Worm (Caenorhabditis elegans): Measurements from ENCODE around the gene T13C2.2.

The T13C2.2 gene

DNA sequence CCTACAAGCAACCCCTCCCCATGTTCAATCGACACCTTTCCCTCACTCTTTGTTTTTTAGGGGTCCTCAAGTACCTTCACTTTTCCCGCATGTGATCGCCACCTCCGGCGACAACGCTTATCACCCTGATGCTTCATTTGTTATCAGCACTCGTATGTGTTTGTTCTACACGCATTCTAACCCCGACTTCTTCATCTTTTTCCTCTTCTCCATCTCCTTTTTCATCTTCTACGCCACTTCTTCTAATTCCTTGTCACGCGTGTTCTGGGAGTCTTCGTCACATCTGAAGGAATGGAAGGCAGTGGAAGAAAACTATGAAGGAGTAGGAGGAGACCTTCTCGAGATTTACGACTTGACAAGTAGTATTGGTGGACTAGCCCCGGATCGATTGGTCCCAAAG lies 38.0 kb downstream of the T13C2.2 start:
- TF ChIP-seq dox-1 (GFP tag; IDR thresholded peaks at IDR 0.05) (0 out of 2 replicates have a peak, but pooled peaks have one; percentile 18), F37B4.10 (GFP tag; IDR thresholded peaks at IDR 0.05) (no peak), gei-17 (GFP tag; optimal IDR thresholded peaks at IDR 0.05) (no peak)

DNA sequence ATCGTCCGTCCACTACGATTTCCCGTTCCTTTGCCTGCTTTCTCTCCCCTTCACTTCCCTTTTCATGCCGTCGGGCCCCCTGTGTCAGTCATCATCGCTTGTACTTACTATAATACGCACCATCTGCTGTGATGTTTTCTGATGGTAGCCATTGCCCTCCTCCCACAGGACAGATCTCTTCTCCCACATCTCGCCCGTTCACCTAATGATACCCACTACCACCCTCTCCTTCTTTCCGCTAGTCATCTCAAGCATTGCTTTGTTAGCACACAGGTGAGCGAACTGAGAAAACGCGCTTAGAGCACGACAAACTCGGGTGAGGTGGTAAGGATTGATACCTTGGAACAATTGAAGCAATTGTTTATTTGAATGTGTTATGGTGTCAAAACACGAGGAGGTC lies 38.9 kb downstream of the T13C2.2 start:
- TF ChIP-seq mes-4 (tag; optimal IDR thresholded peaks at IDR 0.05) = no peak
- no peak for TF ChIP-seq C17E4.6 (GFP tag; IDR thresholded peaks at IDR 0.05)
- TF ChIP-seq madf-3 (GFP tag; IDR thresholded peaks at IDR 0.05) = 0 out of 2 replicates have a peak, but pooled peaks have one; percentile 10
- no peak for TF ChIP-seq dpff-1 (tag; optimal IDR thresholded peaks at IDR 0.05)
- TF ChIP-seq F33H1.4 (GFP tag; IDR thresholded peaks at IDR 0.05) = no peak
- no peak for TF ChIP-seq Y79H2A.3 (GFP tag; conservative IDR thresholded peaks at IDR 0.05)

DNA sequence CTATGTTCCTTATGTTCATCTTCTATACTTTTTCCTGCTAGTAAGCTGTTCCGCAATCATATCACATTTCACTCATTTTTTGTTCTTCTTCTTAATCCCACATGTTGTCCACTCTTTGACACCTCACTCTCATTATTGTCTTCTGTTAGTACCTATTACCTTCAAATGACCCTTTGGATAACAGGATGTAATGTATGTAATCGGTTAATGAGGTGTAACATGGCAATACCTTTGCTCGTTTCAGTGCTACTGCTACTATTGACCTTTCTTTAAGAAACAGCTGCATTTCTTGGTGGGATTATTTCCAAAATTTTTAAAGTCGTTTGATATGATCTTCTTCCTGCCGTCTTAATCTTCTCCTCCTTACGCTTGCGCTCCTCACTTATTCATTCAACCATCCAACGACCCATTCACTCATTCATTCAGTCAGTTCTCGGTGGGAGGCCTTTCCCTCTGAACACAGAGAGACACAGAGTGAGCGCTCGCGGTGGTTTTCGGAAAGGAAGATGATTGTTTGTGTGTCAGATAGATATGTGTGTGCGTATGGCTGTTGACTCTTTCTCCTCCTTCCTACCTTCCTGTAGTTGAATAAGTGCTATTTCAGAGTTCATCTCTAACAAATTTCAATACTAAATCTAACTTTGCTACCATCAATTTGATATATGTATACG lies 39.7 kb downstream of the T13C2.2 start:
- TF ChIP-seq attf-3 (GFP tag; conservative IDR thresholded peaks at IDR 0.05) = no peak

DNA sequence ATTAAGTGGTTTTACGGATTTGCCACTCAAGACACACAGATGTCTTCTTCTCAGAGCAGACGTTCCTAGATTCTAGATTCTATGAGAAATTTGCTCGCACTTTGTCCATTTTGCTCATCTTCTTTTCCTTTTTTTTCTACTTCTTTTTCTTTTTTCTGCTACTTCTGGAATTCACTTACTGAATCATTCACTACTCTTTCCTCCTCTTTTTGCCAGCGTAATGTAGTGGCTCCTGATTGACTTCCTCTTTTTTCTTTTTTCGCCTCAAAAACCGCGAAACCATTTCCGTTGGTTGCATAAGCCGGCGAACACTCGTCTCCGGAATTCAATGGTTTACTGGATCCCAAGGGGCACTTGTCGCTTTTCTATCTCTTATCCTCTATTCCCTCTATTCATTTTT lies 40.2 kb downstream of the T13C2.2 start:
- TF ChIP-seq mxl-1 (tag; optimal IDR thresholded peaks at IDR 0.05) = no peak
- TF ChIP-seq F37B4.10 (GFP tag; IDR thresholded peaks at IDR 0.05) = no peak
- no peak for TF ChIP-seq ztf-28 (GFP tag; IDR thresholded peaks at IDR 0.05)
- TF ChIP-seq Y56A3A.18 (GFP tag; IDR thresholded peaks at IDR 0.05) = no peak
- TF ChIP-seq attf-5 (GFP tag; optimal IDR thresholded peaks at IDR 0.05) = no peak
- TF ChIP-seq ztf-18 (tag; optimal IDR thresholded peaks at IDR 0.05) = no peak
- TF ChIP-seq F57C9.4 (tag; optimal IDR thresholded peaks at IDR 0.05) = no peak
- TF ChIP-seq cebp-2 (GFP tag; IDR thresholded peaks at IDR 0.05) = no peak
- TF ChIP-seq tlf-1 (GFP tag; optimal IDR thresholded peaks at IDR 0.05) = no peak
- TF ChIP-seq F23B12.7 (tag; optimal IDR thresholded peaks at IDR 0.05; ENCODE audit: insufficient read depth) = no peak
- TF ChIP-seq F10E7.11 (tag; optimal IDR thresholded peaks at IDR 0.05) = no peak
- TF ChIP-seq him-1 (tag; optimal IDR thresholded peaks at IDR 0.05) = no peak
- no peak for TF ChIP-seq F52B5.7 (tag; optimal IDR thresholded peaks at IDR 0.05)
- no peak for TF ChIP-seq rcor-1 (GFP tag; IDR thresholded peaks at IDR 0.05)
- no peak for TF ChIP-seq ceh-27 (GFP tag; optimal IDR thresholded peaks at IDR 0.05)

DNA sequence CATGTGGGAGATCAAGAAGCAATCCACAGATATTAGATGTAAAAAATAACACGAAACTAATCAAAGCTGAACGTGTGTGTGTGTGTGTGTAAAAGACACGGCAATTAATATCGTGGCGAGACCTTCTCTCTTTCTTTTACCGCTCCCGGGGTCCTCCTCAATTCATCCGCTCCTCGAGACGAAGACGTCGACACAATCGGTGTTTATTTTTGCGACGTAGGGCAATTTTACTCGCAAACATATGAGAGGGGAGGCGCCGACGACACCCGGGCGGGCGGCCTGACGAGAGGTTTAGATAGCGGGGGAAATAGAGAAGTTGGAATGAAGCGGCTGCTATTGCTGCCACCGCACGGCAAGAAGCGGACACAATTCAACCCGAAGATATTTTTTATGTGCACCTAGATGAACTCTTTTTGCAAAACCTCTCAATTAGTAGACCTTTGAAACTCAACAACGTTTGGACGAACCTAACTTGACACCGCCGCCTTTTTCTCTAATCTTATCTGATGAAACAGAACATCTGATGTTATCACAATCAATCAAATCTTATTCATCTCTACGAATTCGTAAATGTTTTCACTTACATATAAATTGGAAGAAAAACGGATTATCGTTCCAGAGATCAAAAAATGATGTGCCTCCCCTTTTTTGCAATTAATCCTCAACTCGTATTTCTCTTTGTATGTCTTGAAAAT lies 40.9 kb downstream of the T13C2.2 start:
- TF ChIP-seq zfh-2 (GFP tag; conservative IDR thresholded peaks at IDR 0.05) (peak; percentile 50; the same call in 1 of the 2 replicates), lin-54 (GFP tag; optimal IDR thresholded peaks at IDR 0.05) (no peak)

DNA sequence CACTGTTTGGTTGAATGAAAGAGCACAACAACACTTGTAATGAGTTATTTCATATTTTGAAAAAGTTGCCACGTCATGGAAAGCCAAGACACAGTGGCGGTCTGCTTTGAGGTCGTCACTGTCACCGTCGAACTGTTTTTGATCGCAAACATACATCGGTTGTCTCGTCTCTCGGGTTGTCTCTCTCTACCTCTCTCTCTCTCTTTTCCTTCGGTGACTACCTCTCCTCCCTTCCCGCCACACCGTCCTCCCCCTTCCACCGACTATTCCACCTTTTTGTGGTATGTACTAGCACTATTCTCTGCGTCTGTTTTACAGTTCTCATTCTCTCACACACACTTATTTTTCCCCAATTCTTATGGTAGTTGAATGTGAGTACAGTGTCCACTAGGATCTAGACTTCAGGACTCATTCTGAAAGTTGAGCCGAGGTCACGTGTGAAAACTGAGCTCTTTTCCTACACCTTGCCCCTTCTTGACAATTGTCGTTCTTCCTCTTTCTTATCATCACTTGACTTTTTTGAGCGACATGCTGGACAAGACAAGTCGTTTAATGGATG lies 41.9 kb downstream of the T13C2.2 start:
- TF ChIP-seq lag-1 (GFP tag; IDR thresholded peaks at IDR 0.05) (no peak), unc-62 (GFP tag; optimal IDR thresholded peaks at IDR 0.05) (peak; percentile 20), Y79H2A.3 (GFP tag; conservative IDR thresholded peaks at IDR 0.05) (no peak), hsf-1 (GFP tag; IDR thresholded peaks at IDR 0.05) (no peak), ceh-79 (tag; optimal IDR thresholded peaks at IDR 0.05) (no peak), egrh-3 (GFP tag; IDR thresholded peaks at IDR 0.05) (peak; percentile 64), nhr-90 (tag; optimal IDR thresholded peaks at IDR 0.05) (peak; percentile 16), pbrm-1 (GFP tag; IDR thresholded peaks at IDR 0.05) (no peak), atf-7 (tag; optimal IDR thresholded peaks at IDR 0.05) (peak; percentile 5), F37B4.10 (GFP tag; IDR thresholded peaks at IDR 0.05) (no peak), zfh-2 (GFP tag; conservative IDR thresholded peaks at IDR 0.05) (peak; percentile 67), nfya-2 (GFP tag; IDR thresholded peaks at IDR 0.05) (no peak), gei-17 (GFP tag; optimal IDR thresholded peaks at IDR 0.05) (no peak), hmg-20 (GFP tag; IDR thresholded peaks at IDR 0.05) (no peak), nhr-80 (tag; optimal IDR thresholded peaks at IDR 0.05) (peak; percentile 87), chd-7 (tag; optimal IDR thresholded peaks at IDR 0.05) (no peak), rec-8 (tag; optimal IDR thresholded peaks at IDR 0.05) (no peak)
